Worm (Caenorhabditis elegans) whole organism, young adult: ENCODE measurements around the gene T05H10.4.

Experiments used
- B0019.2 ChIP-seq: fragments of 200-800 bp; sonication (Bioruptor generic); conservative IDR thresholded peaks from 2 replicates; pipeline ENCODE4 v1.3.6; 2022; ENCODE audit warnings: missing genetic modification reagents, missing genetic modification characterization, missing compliant biosample characterization
- B0261.1 ChIP-seq: sonication (generic microtip); optimal IDR thresholded peaks from 2 replicates; lab custom pipeline; 2016; ENCODE audit warnings: mild to moderate bottlenecking, missing genetic modification characterization, moderate library complexity, missing compliant biosample characterization
- B0336.3 ChIP-seq: fragments of 200-800 bp; sonication (Bioruptor generic); IDR thresholded peaks from 2 replicates; pipeline ENCODE4 v1.3.6; 2022; ENCODE audit warnings: missing genetic modification characterization, missing compliant biosample characterization
- C06A6.2 ChIP-seq: fragments of 200-800 bp; sonication (Bioruptor generic); conservative IDR thresholded peaks from 2 replicates; pipeline ENCODE4 v1.3.6; 2022; ENCODE audit warnings: missing genetic modification characterization, missing compliant biosample characterization
- C17E4.6 ChIP-seq: fragments of 200-800 bp; sonication (Bioruptor generic); IDR thresholded peaks from 2 replicates; pipeline ENCODE4 v1.3.6; 2022; ENCODE audit warnings: missing genetic modification reagents, missing genetic modification characterization, missing compliant biosample characterization
- F33H1.4 ChIP-seq: fragments of 200-800 bp; sonication (Bioruptor generic); IDR thresholded peaks from 2 replicates; pipeline ENCODE4 v1.3.6; 2022; ENCODE audit warnings: missing genetic modification reagents, missing genetic modification characterization, missing compliant biosample characterization
- Y67H2A.10 ChIP-seq: fragments of 200-800 bp; sonication (Bioruptor generic); conservative IDR thresholded peaks from 2 replicates; pipeline ENCODE4 v1.3.6; 2022; ENCODE audit warnings: missing genetic modification reagents, missing genetic modification characterization, missing compliant biosample characterization
- Y79H2A.3 ChIP-seq: fragments of 200-800 bp; sonication (Bioruptor generic); conservative IDR thresholded peaks from 2 replicates; pipeline ENCODE4 v1.3.6; 2022; ENCODE audit warnings: missing genetic modification reagents, missing genetic modification characterization, missing compliant biosample characterization
- Y95B8A.8 ChIP-seq: fragments of 200-800 bp; sonication (Bioruptor generic); IDR thresholded peaks from 2 replicates; pipeline ENCODE4 v1.3.6; 2022; ENCODE audit warnings: missing genetic modification reagents, missing genetic modification characterization, missing compliant biosample characterization
- akir-1 ChIP-seq: fragments of 200-800 bp; sonication (Bioruptor generic); optimal IDR thresholded peaks from 2 replicates; lab custom pipeline; 2018; ENCODE audit warnings: mild to moderate bottlenecking, missing genetic modification characterization, moderate library complexity, missing compliant biosample characterization
- ama-1 ChIP-seq, 3 experiments: fragments of 150-350 bp in 1 of 3; sonication (generic microtip) in 2 of 3; optimal IDR thresholded peaks; 2 replicates each; lab custom pipeline; 2014 to 2018; ENCODE audit warnings: missing biosample characterization in 2 of 3, missing genetic modification characterization in 2 of 3, missing genetic modification reagents in 2 of 3
- aptf-2 ChIP-seq: fragments of 200-800 bp; sonication (Bioruptor generic); conservative IDR thresholded peaks from 2 replicates; pipeline ENCODE4 v1.3.6; 2022; ENCODE audit warnings: missing genetic modification reagents, missing genetic modification characterization, missing compliant biosample characterization
- bed-1 ChIP-seq: fragments of 200-800 bp; sonication (Bioruptor generic); IDR thresholded peaks from 2 replicates; pipeline ENCODE4 v1.3.6; 2022; ENCODE audit warnings: missing genetic modification reagents, missing genetic modification characterization, missing compliant biosample characterization
- ceh-27 ChIP-seq: fragments of 200-800 bp; sonication (Bioruptor generic); optimal IDR thresholded peaks from 2 replicates; lab custom pipeline; 2018; ENCODE audit warnings: mild to moderate bottlenecking, missing genetic modification characterization, moderate library complexity, missing compliant biosample characterization
- die-1 ChIP-seq: sonication (generic microtip); optimal IDR thresholded peaks from 2 replicates; lab custom pipeline; 2016; ENCODE audit warnings: missing genotype, mild to moderate bottlenecking, missing genetic modification characterization, missing compliant biosample characterization
- dpff-1 ChIP-seq: sonication (generic microtip); optimal IDR thresholded peaks from 2 replicates; lab custom pipeline; 2017; ENCODE audit warnings: mild to moderate bottlenecking, missing genetic modification characterization, missing compliant biosample characterization
- ekl-4 ChIP-seq: fragments of 200-800 bp; sonication (Bioruptor generic); IDR thresholded peaks from 2 replicates; pipeline ENCODE4 v1.3.6; 2022; ENCODE audit warnings: missing genetic modification reagents, missing genetic modification characterization, missing compliant biosample characterization
- ets-4 ChIP-seq: fragments of 200-800 bp; sonication (Bioruptor generic); optimal IDR thresholded peaks from 2 replicates; lab custom pipeline; 2018; ENCODE audit warnings: mild to moderate bottlenecking, missing genetic modification characterization, missing compliant biosample characterization
- him-1 ChIP-seq: sonication (generic microtip); optimal IDR thresholded peaks from 2 replicates; lab custom pipeline; 2016; ENCODE audit warnings: missing genotype, missing genetic modification reagents, missing genetic modification characterization, missing compliant biosample characterization
- hlh-12 ChIP-seq: sonication (generic microtip); optimal IDR thresholded peaks from 2 replicates; lab custom pipeline; 2016; ENCODE audit warnings: missing genetic modification characterization, missing compliant biosample characterization
- hrde-1 ChIP-seq: sonication (generic microtip); optimal IDR thresholded peaks from 2 replicates; lab custom pipeline; 2016; ENCODE audit warnings: missing genetic modification characterization, mild to moderate bottlenecking, missing compliant biosample characterization, moderate library complexity, missing genotype, missing genetic modification reagents, borderline replicate concordance
- let-526 ChIP-seq: fragments of 200-800 bp; sonication (Bioruptor generic); IDR thresholded peaks from 2 replicates; pipeline ENCODE4 v1.3.6; 2022; ENCODE audit warnings: missing genetic modification reagents, missing genetic modification characterization, missing compliant biosample characterization
- let-607 ChIP-seq, 2 experiments: fragments of 200-800 bp in 1 of 2; sonication (Bioruptor generic) in 1 of 2; sonication (generic microtip) in 1 of 2; optimal IDR thresholded peaks; 2 replicates each; lab custom pipeline; 2016 to 2018; ENCODE audit warnings: mild to moderate bottlenecking in 2 of 2, missing compliant biosample characterization in 2 of 2, missing genetic modification characterization in 2 of 2, moderate library complexity in 2 of 2, missing genotype in 1 of 2
- madf-8 ChIP-seq: fragments of 200-800 bp; sonication (Bioruptor generic); conservative IDR thresholded peaks from 2 replicates; pipeline ENCODE4 v1.3.6; 2022; ENCODE audit warnings: missing genetic modification reagents, missing genetic modification characterization, missing compliant biosample characterization
- mel-28 ChIP-seq: sonication (generic microtip); optimal IDR thresholded peaks from 2 replicates; lab custom pipeline; 2016; ENCODE audit warnings: borderline replicate concordance, mild to moderate bottlenecking, missing genetic modification characterization, missing compliant biosample characterization
- mxl-1 ChIP-seq: sonication (generic microtip); optimal IDR thresholded peaks from 2 replicates; lab custom pipeline; 2016; ENCODE audit warnings: missing genetic modification characterization, missing compliant biosample characterization
- nfya-1 ChIP-seq: sonication (generic microtip); optimal IDR thresholded peaks from 2 replicates; lab custom pipeline; 2017; ENCODE audit warnings: antibody characterized with exemption, missing compliant biosample characterization, missing genetic modification characterization, borderline replicate concordance; ENCODE audit not compliant: insufficient read depth
- nhr-80 ChIP-seq: sonication (generic microtip); optimal IDR thresholded peaks from 2 replicates; lab custom pipeline; 2016; ENCODE audit warnings: missing genetic modification characterization, missing compliant biosample characterization
- sea-2 ChIP-seq: fragments of 200-800 bp; sonication (Bioruptor generic); IDR thresholded peaks from 2 replicates; pipeline ENCODE4 v1.3.6; 2022; ENCODE audit warnings: missing genetic modification characterization, missing compliant biosample characterization
- snpc-1.3 ChIP-seq: sonication (generic microtip); optimal IDR thresholded peaks from 2 replicates; lab custom pipeline; 2017; ENCODE audit warnings: missing genetic modification characterization, mild to moderate bottlenecking, missing compliant biosample characterization, antibody characterized with exemption, moderate library complexity, missing genotype, missing genetic modification reagents; ENCODE audit not compliant: insufficient read depth
- snpc-4 ChIP-seq, 5 experiments: fragments of 150-350 bp in 1 of 5; sonication (generic microtip) in 4 of 5; optimal IDR thresholded peaks; 2 replicates each; lab custom pipeline; 2014 to 2018; ENCODE audit warnings: missing genetic modification characterization in 5 of 5, missing biosample characterization in 3 of 5, antibody characterized with exemption in 2 of 5, mild to moderate bottlenecking in 2 of 5, missing compliant biosample characterization in 2 of 5, missing genotype in 2 of 5, moderate library complexity in 2 of 5, missing genetic modification reagents in 1 of 5
- sptf-2 ChIP-seq: fragments of 200-800 bp; sonication (Bioruptor generic); optimal IDR thresholded peaks from 2 replicates; lab custom pipeline; 2018; ENCODE audit warnings: mild to moderate bottlenecking, missing genetic modification characterization, missing compliant biosample characterization
- tbx-9 ChIP-seq: sonication (generic microtip); optimal IDR thresholded peaks from 2 replicates; lab custom pipeline; 2016; ENCODE audit warnings: borderline replicate concordance, missing genetic modification characterization, inconsistent platforms, missing compliant biosample characterization
- ztf-28 ChIP-seq: fragments of 200-800 bp; sonication (Bioruptor generic); IDR thresholded peaks from 2 replicates; pipeline ENCODE4 v1.3.6; 2022; ENCODE audit warnings: missing genetic modification reagents, missing genetic modification characterization, missing compliant biosample characterization

The T05H10.4 gene

DNA sequence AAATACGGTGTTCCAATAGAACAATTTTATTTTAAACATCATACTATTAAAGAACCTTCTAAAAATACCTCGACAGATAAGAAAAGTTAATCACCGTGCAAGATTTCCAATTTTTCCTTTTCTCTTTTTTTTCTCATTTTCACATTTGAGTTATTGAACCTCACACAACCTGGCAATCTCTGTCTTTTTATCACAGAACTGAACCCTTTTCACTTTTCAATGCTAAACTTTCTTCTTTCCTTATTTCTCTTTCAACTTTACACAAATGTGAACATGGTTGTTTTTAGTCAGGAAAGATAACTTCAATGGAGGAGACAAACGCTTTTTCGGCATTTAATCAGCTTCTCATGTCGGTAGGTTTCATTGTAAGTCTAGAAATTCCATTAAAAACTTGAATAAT lies at the start of gene T05H10.4:
Gene T05H10.4 (plus strand): TSS at position 301 of the 400 bp plus-strand sequence.
- TF ChIP-seq die-1 (tag; lab: Kevin White, UChicago) (no peak), let-526 (no peak), ama-1 (optimal IDR thresholded peaks at IDR 0.05; lab: Kevin White, UChicago) (no peak), ama-1 (GFP tag; optimal IDR thresholded peaks at IDR 0.05; lab: Kevin White, UChicago) (no peak), ztf-28 (GFP tag; lab: Robert Waterston, UW) (no peak), C06A6.2 (GFP tag; lab: Robert Waterston, UW) (no peak), dpff-1 (tag; lab: Kevin White, UChicago) (no peak), sptf-2 (GFP tag; lab: Kevin White, UChicago) (no peak), ceh-27 (GFP tag; lab: Kevin White, UChicago) (no peak), Y95B8A.8 (GFP tag; lab: Robert Waterston, UW) (no peak), mel-28 (tag; lab: Kevin White, UChicago) (no peak), Y79H2A.3 (GFP tag; lab: Robert Waterston, UW) (no peak), ets-4 (GFP tag; lab: Kevin White, UChicago) (no peak), akir-1 (GFP tag; lab: Kevin White, UChicago) (no peak), B0261.1 (tag; lab: Kevin White, UChicago) (no peak), snpc-1.3 (tag; lab: Kevin White, UChicago) (no peak), hrde-1 (tag; lab: Kevin White, UChicago) (no peak), him-1 (tag; lab: Kevin White, UChicago) (no peak), mxl-1 (tag; lab: Kevin White, UChicago) (no peak), F33H1.4 (no peak), Y67H2A.10 (GFP tag; lab: Robert Waterston, UW) (no peak)

DNA sequence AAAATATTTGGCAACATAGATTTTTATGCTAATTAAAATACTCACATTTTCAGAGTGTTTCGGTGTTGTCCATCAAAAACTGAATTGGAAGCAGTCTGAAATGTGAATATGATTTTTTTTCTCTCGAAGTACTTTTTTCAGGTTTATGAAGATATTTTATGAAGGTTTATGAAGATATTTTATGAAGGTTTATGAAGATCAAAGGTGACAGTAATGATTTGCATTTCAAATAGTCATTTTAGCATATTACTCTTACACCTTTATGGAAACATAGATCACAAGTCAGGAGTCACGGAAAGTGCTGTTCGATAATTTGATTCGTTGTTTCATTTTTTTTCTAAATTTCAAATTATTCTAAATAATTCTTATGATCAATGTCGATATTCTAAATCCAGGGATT lies 48.8 kb upstream of the T05H10.4 start, which contains the start of gene pgp-11:
Gene pgp-11 (minus strand): TSS at position 101 of the 400 bp plus-strand sequence.
- TF ChIP-seq B0019.2 (GFP tag; lab: Robert Waterston, UW) (no peak), let-607 (tag; optimal IDR thresholded peaks at IDR 0.05; lab: Kevin White, UChicago) (no peak), hlh-12 (tag; lab: Kevin White, UChicago) (no peak), aptf-2 (GFP tag; lab: Robert Waterston, UW) (no peak), ekl-4 (GFP tag; lab: Robert Waterston, UW) (no peak), C17E4.6 (GFP tag; lab: Robert Waterston, UW) (no peak)
- TF ChIP-seq, all 124 proteins: peak for 0

DNA sequence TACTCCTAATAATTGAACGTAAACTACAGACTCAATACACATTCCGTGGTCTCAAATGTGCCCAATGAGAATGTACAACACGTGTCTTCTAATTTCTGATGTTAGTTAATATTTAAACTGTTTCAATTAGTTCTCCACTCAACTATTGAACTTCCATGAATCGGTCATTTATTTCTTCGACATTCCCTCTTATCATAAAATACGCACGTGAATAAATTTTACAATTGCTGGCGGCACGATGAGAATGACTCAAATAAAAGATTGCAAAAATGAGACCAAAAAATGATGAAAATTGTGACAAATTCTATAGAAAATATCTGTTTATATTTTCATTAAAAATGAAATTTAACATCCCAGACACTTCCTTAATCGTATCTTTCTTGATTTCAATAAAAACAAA lies 48.2 kb upstream of the T05H10.4 start:
- TF ChIP-seq snpc-4 (GFP tag; optimal IDR thresholded peaks at IDR 0.05; lab: Kevin White, UChicago) (no peak), snpc-4 (tag; optimal IDR thresholded peaks at IDR 0.05; lab: Kevin White, UChicago) (no peak), nfya-1 (tag; lab: Kevin White, UChicago) (no peak), nhr-80 (tag; lab: Kevin White, UChicago) (peak; percentile 10)

DNA sequence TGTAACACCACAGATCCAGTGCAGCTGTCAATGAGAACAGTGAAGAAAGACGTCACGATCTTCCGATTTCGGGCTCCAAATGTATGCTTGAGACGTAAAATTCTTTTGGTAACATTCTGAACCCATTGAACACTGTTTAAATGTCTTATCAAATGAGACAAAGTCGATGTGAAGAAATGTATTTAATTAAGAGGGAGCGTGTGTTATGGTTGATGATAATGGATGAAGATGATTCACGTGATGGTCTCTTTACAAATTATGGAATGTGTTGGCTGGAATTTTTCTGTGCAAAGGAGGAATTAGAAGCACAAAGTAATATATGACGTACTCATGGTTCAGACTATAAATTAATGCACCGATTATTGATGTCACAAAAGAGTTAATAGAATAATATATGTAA lies 46.0 kb upstream of the T05H10.4 start:
- TF ChIP-seq sea-2 (GFP tag; lab: Robert Waterston, UW) (no peak), madf-8 (no peak), B0336.3 (no peak), mxl-1 (tag; lab: Kevin White, UChicago) (no peak), C17E4.6 (GFP tag; lab: Robert Waterston, UW) (no peak), bed-1 (GFP tag; lab: Robert Waterston, UW) (no peak), tbx-9 (tag; lab: Kevin White, UChicago) (no peak)
- TF ChIP-seq, all 124 proteins: peak for 0
